Worm (Caenorhabditis elegans) whole organism, L1 larva: Measurements from ENCODE around the gene Y43F8C.23.
A peak's percentile ranks its signal among the peaks of the same experiment; 100 is the strongest.

Experiments used
- C04F5.9 ChIP-seq: sonication (generic microtip); optimal IDR thresholded peaks from 2 replicates; lab custom pipeline; 2016; ENCODE audit warnings: missing genetic modification characterization, missing compliant biosample characterization
- C34B4.2 ChIP-seq: sonication (generic microtip); optimal IDR thresholded peaks from 2 replicates; lab custom pipeline; 2017; ENCODE audit warnings: mild to moderate bottlenecking, missing genetic modification characterization, missing compliant biosample characterization
- F16B12.6 ChIP-seq: fragments of 150-350 bp; optimal IDR thresholded peaks from 2 replicates; lab custom pipeline; 2014; ENCODE audit warnings: missing biosample characterization, missing genetic modification characterization
- Y116A8C.19 ChIP-seq: sonication (generic microtip); optimal IDR thresholded peaks from 2 replicates; lab custom pipeline; 2016; ENCODE audit warnings: missing compliant biosample characterization, missing genetic modification characterization, borderline replicate concordance
- aha-1 ChIP-seq: fragments of 150-350 bp; optimal IDR thresholded peaks from 2 replicates; lab custom pipeline; 2014; ENCODE audit warnings: missing biosample characterization, missing genetic modification characterization
- ama-1 ChIP-seq: fragments of 150-350 bp; optimal IDR thresholded peaks from 2 replicates; lab custom pipeline; 2014
- ceh-8 ChIP-seq: fragments of 200-800 bp; sonication (Bioruptor generic); optimal IDR thresholded peaks from 2 replicates; lab custom pipeline; 2018; ENCODE audit warnings: mild to moderate bottlenecking, missing genetic modification characterization, moderate library complexity, missing compliant biosample characterization
- ceh-82 ChIP-seq, 3 experiments: fragments of 150-350 bp in 1 of 3; sonication (generic microtip) in 2 of 3; optimal IDR thresholded peaks; 2 replicates each; lab custom pipeline; 2014 to 2017; ENCODE audit warnings: missing biosample characterization in 3 of 3, missing genetic modification characterization in 3 of 3
- ceh-88 ChIP-seq: fragments of 200-800 bp; sonication (Bioruptor generic); IDR thresholded peaks from 2 replicates; pipeline ENCODE4 v1.3.6; 2022; ENCODE audit warnings: missing genetic modification characterization, missing compliant biosample characterization
- ces-1 ChIP-seq: fragments of 150-350 bp; optimal IDR thresholded peaks from 2 replicates; lab custom pipeline; 2014; ENCODE audit warnings: missing biosample characterization, missing genetic modification reagents, missing genetic modification characterization
- dsc-1 ChIP-seq: sonication (generic microtip); optimal IDR thresholded peaks from 2 replicates; lab custom pipeline; 2016; ENCODE audit warnings: mild to moderate bottlenecking, missing genetic modification characterization, missing compliant biosample characterization
- efl-1 ChIP-seq, 4 experiments: fragments of 150-350 bp; optimal IDR thresholded peaks in 3 of 4; peaks in 1 of 4; 1 replicate in 1 of 4; 2 replicates in 3 of 4; lab custom pipeline; 2014; ENCODE audit warnings: missing biosample characterization in 2 of 4, missing genetic modification characterization in 2 of 4, missing genetic modification reagents in 2 of 4
- efl-3 ChIP-seq: fragments of 200-800 bp; sonication (Bioruptor generic); optimal IDR thresholded peaks from 2 replicates; lab custom pipeline; 2018; ENCODE audit warnings: mild to moderate bottlenecking, missing genetic modification characterization, missing compliant biosample characterization
- egl-13 ChIP-seq: sonication (generic microtip); optimal IDR thresholded peaks from 2 replicates; lab custom pipeline; 2016; ENCODE audit warnings: missing genotype, missing genetic modification reagents, missing genetic modification characterization, missing compliant biosample characterization
- egl-27 ChIP-seq, 2 experiments: fragments of 150-350 bp in 1 of 2; sonication (generic microtip); optimal IDR thresholded peaks; 3 replicates each; lab custom pipeline; 2017 to 2018; ENCODE audit warnings: missing biosample characterization in 2 of 2, missing genetic modification characterization in 2 of 2, missing genetic modification reagents in 2 of 2
- elt-2 ChIP-seq: sonication (generic microtip); optimal IDR thresholded peaks from 2 replicates; lab custom pipeline; 2016; ENCODE audit warnings: missing genetic modification characterization, mild to moderate bottlenecking, inconsistent platforms, missing compliant biosample characterization, missing genetic modification reagents
- fkh-4 ChIP-seq: sonication (generic microtip); optimal IDR thresholded peaks from 2 replicates; lab custom pipeline; 2016; ENCODE audit warnings: missing compliant biosample characterization, missing genetic modification characterization, borderline replicate concordance
- fkh-8 ChIP-seq: sonication (generic microtip); optimal IDR thresholded peaks from 2 replicates; lab custom pipeline; 2016; ENCODE audit warnings: mild to moderate bottlenecking, missing genetic modification characterization, missing compliant biosample characterization
- grh-1 ChIP-seq: fragments of 200-800 bp; sonication (Bioruptor generic); IDR thresholded peaks from 2 replicates; pipeline ENCODE4 v1.3.6; 2022; ENCODE audit warnings: missing genetic modification reagents, missing genetic modification characterization, missing compliant biosample characterization
- hpl-2 ChIP-seq: fragments of 150-350 bp; optimal IDR thresholded peaks from 2 replicates; lab custom pipeline; 2014; ENCODE audit warnings: missing biosample characterization, missing genetic modification reagents, missing genetic modification characterization
- isw-1 ChIP-seq: fragments of 200-800 bp; sonication (Bioruptor generic); IDR thresholded peaks from 2 replicates; pipeline ENCODE4 v1.3.6; 2022; ENCODE audit warnings: missing genetic modification characterization, missing compliant biosample characterization
- lin-13 ChIP-seq: fragments of 150-350 bp; optimal IDR thresholded peaks from 2 replicates; lab custom pipeline; 2014; ENCODE audit warnings: missing biosample characterization, missing genetic modification reagents, missing genetic modification characterization
- lin-35 ChIP-seq, 2 experiments: fragments of 150-350 bp; optimal IDR thresholded peaks; 2 replicates each; lab custom pipeline; 2014; ENCODE audit warnings: missing biosample characterization in 2 of 2, missing genetic modification characterization in 2 of 2, missing genetic modification reagents in 2 of 2
- lsy-2 ChIP-seq, 2 experiments: fragments of 150-350 bp; optimal IDR thresholded peaks; 2 replicates each; lab custom pipeline; 2014; ENCODE audit warnings: missing biosample characterization in 2 of 2, missing genetic modification characterization in 2 of 2
- mab-9 ChIP-seq: fragments of 200-800 bp; sonication (Bioruptor generic); IDR thresholded peaks from 2 replicates; pipeline ENCODE4 v1.3.6; 2022; ENCODE audit warnings: missing genetic modification reagents, missing genetic modification characterization, missing compliant biosample characterization
- mdl-1 ChIP-seq, 2 experiments: fragments of 150-350 bp; optimal IDR thresholded peaks; 2 replicates each; lab custom pipeline; 2014 to 2017; ENCODE audit warnings: missing biosample characterization in 2 of 2, missing genetic modification characterization in 2 of 2, inconsistent platforms in 1 of 2
- nhr-19 ChIP-seq: fragments of 200-800 bp; sonication (Bioruptor generic); conservative IDR thresholded peaks from 2 replicates; pipeline ENCODE4 v1.3.6; 2022; ENCODE audit warnings: missing genetic modification characterization, missing compliant biosample characterization
- nhr-20 ChIP-seq: sonication (generic microtip); optimal IDR thresholded peaks from 2 replicates; lab custom pipeline; 2016; ENCODE audit warnings: mild to moderate bottlenecking, missing genetic modification characterization, missing compliant biosample characterization
- nhr-47 ChIP-seq: sonication (generic microtip); optimal IDR thresholded peaks from 2 replicates; lab custom pipeline; 2016; ENCODE audit warnings: mild to moderate bottlenecking, missing genetic modification characterization, moderate library complexity, missing compliant biosample characterization
- nhr-71 ChIP-seq: sonication (generic microtip); optimal IDR thresholded peaks from 2 replicates; lab custom pipeline; 2016; ENCODE audit warnings: mild to moderate bottlenecking, missing genetic modification characterization, moderate library complexity, missing compliant biosample characterization
- nhr-76 ChIP-seq: sonication (generic microtip); optimal IDR thresholded peaks from 2 replicates; lab custom pipeline; 2017; ENCODE audit warnings: missing biosample characterization, missing genetic modification characterization
- nhr-85 ChIP-seq: sonication (generic microtip); peaks from one replicate; lab custom pipeline; 2016; ENCODE audit warnings: missing genetic modification characterization, inconsistent platforms, missing compliant biosample characterization
- nhr-90 ChIP-seq: sonication (generic microtip); optimal IDR thresholded peaks from 2 replicates; lab custom pipeline; 2016; ENCODE audit warnings: mild to moderate bottlenecking, missing genetic modification characterization, missing compliant biosample characterization; ENCODE audit not compliant: poor library complexity
- pag-3 ChIP-seq: sonication (generic microtip); optimal IDR thresholded peaks from 2 replicates; lab custom pipeline; 2017; ENCODE audit warnings: missing genetic modification characterization, mild to moderate bottlenecking, missing compliant biosample characterization, antibody characterized with exemption, borderline replicate concordance; ENCODE audit not compliant: insufficient read depth
- pax-3 ChIP-seq: fragments of 200-800 bp; sonication (Bioruptor generic); optimal IDR thresholded peaks from 2 replicates; lab custom pipeline; 2018; ENCODE audit warnings: mild to moderate bottlenecking, missing genetic modification characterization, moderate library complexity, missing compliant biosample characterization
- rnt-1 ChIP-seq: sonication (generic microtip); optimal IDR thresholded peaks from 2 replicates; lab custom pipeline; 2016; ENCODE audit warnings: mild to moderate bottlenecking, missing genetic modification characterization, moderate library complexity, missing compliant biosample characterization
- snpc-4 ChIP-seq: fragments of 150-350 bp; optimal IDR thresholded peaks from 2 replicates; lab custom pipeline; 2014; ENCODE audit warnings: missing biosample characterization, missing genetic modification characterization
- snu-23 ChIP-seq: sonication (generic microtip); optimal IDR thresholded peaks from 2 replicates; lab custom pipeline; 2016; ENCODE audit warnings: missing genetic modification characterization, missing compliant biosample characterization
- sptf-1 ChIP-seq: fragments of 150-350 bp; optimal IDR thresholded peaks from 2 replicates; lab custom pipeline; 2014; ENCODE audit warnings: missing biosample characterization, missing genetic modification characterization
- sup-37 ChIP-seq: fragments of 200-800 bp; sonication (Bioruptor generic); optimal IDR thresholded peaks from 2 replicates; lab custom pipeline; 2018; ENCODE audit warnings: mild to moderate bottlenecking, missing genetic modification characterization, missing compliant biosample characterization
- swsn-7 ChIP-seq: sonication (generic microtip); optimal IDR thresholded peaks from 2 replicates; lab custom pipeline; 2016; ENCODE audit warnings: missing genetic modification characterization, missing compliant biosample characterization
- tbx-2 ChIP-seq: sonication (generic microtip); optimal IDR thresholded peaks from 2 replicates; lab custom pipeline; 2016; ENCODE audit warnings: missing genetic modification characterization, missing compliant biosample characterization
- tlp-1 ChIP-seq: fragments of 150-350 bp; optimal IDR thresholded peaks from 2 replicates; lab custom pipeline; 2014; ENCODE audit warnings: missing biosample characterization, missing genetic modification characterization
- unc-30 ChIP-seq: sonication (generic microtip); optimal IDR thresholded peaks from 2 replicates; lab custom pipeline; 2017; ENCODE audit warnings: missing biosample characterization, missing genetic modification characterization
- unc-62 ChIP-seq: fragments of 150-350 bp; optimal IDR thresholded peaks from 2 replicates; lab custom pipeline; 2014; ENCODE audit warnings: missing biosample characterization, missing genetic modification reagents, missing genetic modification characterization
- unc-86 ChIP-seq: sonication (generic microtip); optimal IDR thresholded peaks from 2 replicates; lab custom pipeline; 2016; ENCODE audit warnings: missing genetic modification characterization, missing compliant biosample characterization
- vab-15 ChIP-seq: sonication (generic microtip); optimal IDR thresholded peaks from 2 replicates; lab custom pipeline; 2017; ENCODE audit warnings: missing genotype, mild to moderate bottlenecking, missing genetic modification characterization, missing compliant biosample characterization
- xbp-1 ChIP-seq: sonication (generic microtip); optimal IDR thresholded peaks from 2 replicates; lab custom pipeline; 2016; ENCODE audit warnings: missing genetic modification characterization, missing compliant biosample characterization
- zag-1 ChIP-seq: fragments of 150-350 bp; optimal IDR thresholded peaks from 2 replicates; lab custom pipeline; 2014; ENCODE audit warnings: missing biosample characterization, missing genetic modification characterization

Y43F8C.23 gene

DNA sequence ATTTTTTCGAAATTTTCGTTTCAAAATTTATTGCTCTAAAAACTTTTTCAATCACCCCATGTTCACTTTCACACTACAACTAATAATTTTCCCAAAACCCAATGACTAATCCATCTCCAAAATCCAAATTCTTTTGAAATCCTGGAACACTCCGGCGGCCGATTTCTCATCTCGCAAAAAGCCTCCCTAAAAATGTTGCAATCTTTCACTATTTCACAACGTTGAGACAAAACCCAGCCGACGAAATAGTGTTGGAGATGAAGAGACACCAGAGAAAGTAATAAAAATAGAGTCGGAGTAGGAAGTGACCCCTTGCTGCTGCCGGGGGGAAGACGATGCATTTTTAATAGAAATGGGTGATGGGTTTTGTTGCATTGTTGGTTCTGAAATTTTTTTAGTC lies 13.0 kb upstream of the Y43F8C.23 start:
- TF ChIP-seq Y116A8C.19 (no peak), nhr-85 (tag; lab: Kevin White, UChicago) (peak; percentile 31), pag-3 (tag; lab: Kevin White, UChicago) (no peak), unc-30 (tag; lab: Kevin White, UChicago) (no peak), rnt-1 (tag; lab: Kevin White, UChicago) (peak; percentile 40), fkh-8 (tag; lab: Kevin White, UChicago) (no peak), vab-15 (tag; lab: Kevin White, UChicago) (no peak), unc-86 (tag; lab: Kevin White, UChicago) (peak; percentile 19), pax-3 (tag; lab: Kevin White, UChicago) (no peak), F16B12.6 (tag; lab: Kevin White, UChicago) (no peak), ceh-82 (tag; optimal IDR thresholded peaks at IDR 0.05; lab: Kevin White, UChicago) (peak in 2 of 3 experiments; percentile 3 to 4)

DNA sequence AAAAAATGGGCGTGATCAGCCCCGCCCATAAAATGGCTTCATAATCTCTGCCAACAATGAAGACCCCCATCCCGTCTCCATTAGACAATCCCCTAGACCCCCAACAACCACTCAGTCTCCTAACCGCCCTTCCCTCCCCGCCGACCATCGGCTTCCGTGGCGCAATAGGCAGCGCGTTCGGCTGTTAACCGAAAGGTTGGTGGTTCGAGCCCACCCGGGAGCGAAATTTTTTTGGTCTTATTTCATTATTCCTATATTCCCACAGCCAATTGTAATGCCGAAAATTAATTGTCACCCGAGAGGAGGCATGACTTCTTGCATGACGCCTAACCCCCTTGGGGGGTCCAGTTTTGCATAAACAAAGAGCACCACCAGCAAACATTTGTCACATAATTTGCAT lies 11.3 kb upstream of the Y43F8C.23 start:
- no peak for TF ChIP-seq aha-1
- TF ChIP-seq egl-27 (tag; optimal IDR thresholded peaks at IDR 0.05; lab: Kevin White, UChicago) = no peak
- TF ChIP-seq mab-9 (GFP tag; lab: Robert Waterston, UW) = no peak
- no peak for TF ChIP-seq efl-1 (optimal IDR thresholded peaks at IDR 0.05; lab: Kevin White, UChicago)
- TF ChIP-seq efl-1 (GFP tag; optimal IDR thresholded peaks at IDR 0.05 in 1 of 2; lab: Kevin White, UChicago) = peak in 1 of 2 experiments; percentile 92
- TF ChIP-seq fkh-4 (tag; lab: Kevin White, UChicago) = no peak
- TF ChIP-seq nhr-71 (tag; lab: Kevin White, UChicago) = no peak
- TF ChIP-seq mdl-1 (tag; optimal IDR thresholded peaks at IDR 0.05; lab: Kevin White, UChicago) = peak in 1 of 2 experiments; percentile 14
- no peak for TF ChIP-seq zag-1
- TF ChIP-seq nhr-90 (tag; lab: Kevin White, UChicago) = no peak
- TF ChIP-seq C34B4.2 (tag; lab: Kevin White, UChicago) = no peak
- TF ChIP-seq ceh-8 (GFP tag; lab: Kevin White, UChicago) = no peak
- TF ChIP-seq pag-3 (tag; lab: Kevin White, UChicago) = no peak
- TF ChIP-seq fkh-8 (tag; lab: Kevin White, UChicago) = no peak
- TF ChIP-seq lin-13 (GFP tag; lab: Kevin White, UChicago) = no peak
- TF ChIP-seq unc-30 (tag; lab: Kevin White, UChicago) = no peak
- TF ChIP-seq egl-13 = no peak
- TF ChIP-seq C04F5.9 (tag; lab: Kevin White, UChicago) = no peak
- no peak for TF ChIP-seq nhr-76
- peak in 1 of 2 experiments; percentile 10 for TF ChIP-seq lin-35 (GFP tag; optimal IDR thresholded peaks at IDR 0.05; lab: Kevin White, UChicago)
- no peak for TF ChIP-seq ces-1 (GFP tag; lab: Kevin White, UChicago)
- no peak for TF ChIP-seq vab-15 (tag; lab: Kevin White, UChicago)
- no peak for TF ChIP-seq elt-2 (tag; lab: Kevin White, UChicago)
- no peak for TF ChIP-seq snpc-4 (tag; lab: Kevin White, UChicago)
- TF ChIP-seq ceh-82 (tag; optimal IDR thresholded peaks at IDR 0.05; lab: Kevin White, UChicago) = peak in 1 of 3 experiments; percentile 14
- TF ChIP-seq ama-1 (lab: Kevin White, UChicago) = no peak
- no peak for TF ChIP-seq snu-23
- no peak for TF ChIP-seq sptf-1 (tag; lab: Kevin White, UChicago)
- TF ChIP-seq F16B12.6 (tag; lab: Kevin White, UChicago) = no peak
- TF ChIP-seq xbp-1 = no peak
- peak; percentile 43 for TF ChIP-seq dsc-1
- peak; percentile 4 for TF ChIP-seq swsn-7 (tag; lab: Kevin White, UChicago)
- no peak for TF ChIP-seq unc-62 (GFP tag; lab: Kevin White, UChicago)
- TF ChIP-seq ceh-88 = no peak
- no peak for TF ChIP-seq sup-37
- no peak for TF ChIP-seq hpl-2 (GFP tag; lab: Kevin White, UChicago)
- TF ChIP-seq nhr-20 (tag; lab: Kevin White, UChicago) = no peak
- TF ChIP-seq grh-1 = no peak
- TF ChIP-seq tlp-1 (tag; lab: Kevin White, UChicago) = no peak
- no peak for TF ChIP-seq nhr-47 (tag; lab: Kevin White, UChicago)
- peak in 1 of 2 experiments; percentile 36 for TF ChIP-seq lsy-2 (tag; optimal IDR thresholded peaks at IDR 0.05; lab: Kevin White, UChicago)
- no peak for TF ChIP-seq isw-1 (GFP tag; lab: Robert Waterston, UW)
- peak; percentile 49 for TF ChIP-seq rnt-1 (tag; lab: Kevin White, UChicago)
- peak; percentile 43 for TF ChIP-seq nhr-19
- no peak for TF ChIP-seq efl-3
- peak; percentile 1 for TF ChIP-seq tbx-2
